Worm (Caenorhabditis elegans) whole organism, late embryonic: ENCODE results near the gene exos-8.

ENCODE experiments used
- Y22D7AL.16 ChIP-seq: sonication (generic microtip); optimal IDR thresholded peaks from 2 replicates; lab custom pipeline; 2016; ENCODE audit warnings: missing genetic modification characterization, missing compliant biosample characterization
- unc-86 ChIP-seq: sonication (generic microtip); optimal IDR thresholded peaks from 2 replicates; lab custom pipeline; 2016; ENCODE audit warnings: missing genetic modification characterization, missing compliant biosample characterization

DNA sequence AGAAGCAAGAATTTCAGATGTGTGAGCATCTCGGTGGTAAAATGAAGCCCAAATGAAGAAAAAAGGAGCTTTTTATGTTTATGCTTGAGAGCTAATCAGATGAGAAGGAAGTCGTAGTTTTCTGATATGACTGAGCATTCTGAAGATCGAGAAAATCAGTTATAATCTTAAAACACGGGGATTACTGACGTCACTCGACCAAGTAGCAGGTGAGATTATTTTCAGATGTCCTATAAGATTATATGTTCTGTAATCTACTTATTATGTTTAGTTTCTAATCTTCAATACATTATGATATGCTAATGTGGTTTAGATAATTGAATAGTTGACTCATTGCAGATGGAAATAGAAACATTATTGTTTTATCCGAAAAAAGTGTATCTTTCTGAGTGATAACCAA is 4.3 kb downstream of the exos-8 start, which contains the start of gene ins-14:
- TF ChIP-seq Y22D7AL.16 (tag; lab: Kevin White, UChicago): no peak
- TF ChIP-seq unc-86: no peak
